Fruit fly (Drosophila melanogaster) whole organism, adult: Measurements from ENCODE around the gene Crag.

ENCODE experiments used
- CG11617 ChIP-seq: fragments of 200-800 bp; sonication (Bioruptor generic); optimal IDR thresholded peaks from 2 replicates; lab custom pipeline; 2017; ENCODE audit warnings: mild to moderate bottlenecking, missing biosample characterization, missing genetic modification reagents, missing genetic modification characterization
- CG12768 ChIP-seq: fragments of 200-800 bp; sonication (Bioruptor generic); optimal IDR thresholded peaks from 2 replicates; lab custom pipeline; 2017; ENCODE audit warnings: missing biosample characterization, missing genetic modification characterization, mild to moderate bottlenecking, moderate library complexity, missing genetic modification reagents
- CG14711 ChIP-seq: fragments of 200-800 bp; sonication (Bioruptor generic); optimal IDR thresholded peaks from 2 replicates; lab custom pipeline; 2018; ENCODE audit warnings: missing biosample characterization, mild to moderate bottlenecking, missing genetic modification characterization, moderate library complexity
- CG1620 ChIP-seq: fragments of 200-800 bp; sonication (Bioruptor generic); optimal IDR thresholded peaks from 2 replicates; lab custom pipeline; 2016; ENCODE audit warnings: missing biosample characterization, missing genetic modification characterization
- CG33017 ChIP-seq: fragments of 200-800 bp; sonication (Bioruptor generic); optimal IDR thresholded peaks from 2 replicates; lab custom pipeline; 2018; ENCODE audit warnings: missing biosample characterization, mild to moderate bottlenecking, missing genetic modification characterization, moderate library complexity
- CG5204 ChIP-seq: fragments of 200-800 bp; sonication (Bioruptor generic); optimal IDR thresholded peaks from 2 replicates; lab custom pipeline; 2016; ENCODE audit warnings: missing biosample characterization, missing genetic modification characterization
- CG7045 ChIP-seq: fragments of 200-800 bp; sonication (Bioruptor generic); optimal IDR thresholded peaks from 2 replicates; lab custom pipeline; 2017; ENCODE audit warnings: missing biosample characterization, mild to moderate bottlenecking, missing genetic modification characterization
- CG7101 ChIP-seq: fragments of 200-800 bp; sonication (Bioruptor generic); optimal IDR thresholded peaks from 2 replicates; lab custom pipeline; 2018; ENCODE audit warnings: missing biosample characterization, mild to moderate bottlenecking, missing genetic modification characterization, moderate library complexity
- Clk ChIP-seq: fragments of 200-800 bp; sonication (Bioruptor generic); optimal IDR thresholded peaks from 2 replicates; lab custom pipeline; 2017; ENCODE audit warnings: missing biosample characterization, missing genetic modification characterization
- Crg-1 ChIP-seq: fragments of 200-800 bp; sonication (Bioruptor generic); optimal IDR thresholded peaks from 2 replicates; lab custom pipeline; 2016; ENCODE audit warnings: missing biosample characterization, missing genetic modification characterization
- Hr96 ChIP-seq: fragments of 200-800 bp; sonication (Bioruptor generic); optimal IDR thresholded peaks from 2 replicates; lab custom pipeline; 2016; ENCODE audit warnings: missing biosample characterization, missing genetic modification characterization
- Mnt ChIP-seq: fragments of 200-800 bp; sonication (Bioruptor generic); optimal IDR thresholded peaks from 2 replicates; lab custom pipeline; 2016; ENCODE audit warnings: missing biosample characterization, mild to moderate bottlenecking, missing genetic modification characterization
- bab1 ChIP-seq: fragments of 200-800 bp; sonication (Bioruptor generic); optimal IDR thresholded peaks from 3 replicates; lab custom pipeline; 2019; ENCODE audit warnings: missing biosample characterization, mild to moderate bottlenecking, missing genetic modification characterization, moderate library complexity
- cic ChIP-seq: fragments of 200-800 bp; sonication (Bioruptor generic); optimal IDR thresholded peaks from 2 replicates; lab custom pipeline; 2017; ENCODE audit warnings: missing biosample characterization, mild to moderate bottlenecking, missing genetic modification characterization, moderate library complexity
- cnc ChIP-seq, 2 experiments: fragments of >200 bp; optimal IDR thresholded peaks; 2 replicates each; lab custom pipeline; 2017
- kay ChIP-seq: fragments of 200-800 bp; sonication (Bioruptor generic); peaks from one replicate; lab custom pipeline; 2016; ENCODE audit warnings: missing biosample characterization, missing genetic modification characterization, borderline replicate concordance
- ovo ChIP-seq: fragments of 200-800 bp; sonication (Bioruptor generic); optimal IDR thresholded peaks from 2 replicates; lab custom pipeline; 2016; ENCODE audit warnings: missing biosample characterization, missing genetic modification characterization
- pad ChIP-seq: fragments of 200-800 bp; sonication (Bioruptor generic); optimal IDR thresholded peaks from 3 replicates; lab custom pipeline; 2017; ENCODE audit warnings: missing biosample characterization, missing genetic modification characterization, mild to moderate bottlenecking, moderate library complexity, missing genetic modification reagents
- tj ChIP-seq: fragments of 200-800 bp; sonication (Bioruptor generic); optimal IDR thresholded peaks from 3 replicates; lab custom pipeline; 2017; ENCODE audit warnings: missing biosample characterization, mild to moderate bottlenecking, missing genetic modification characterization, moderate library complexity
- toe ChIP-seq: fragments of 200-800 bp; sonication (Bioruptor generic); optimal IDR thresholded peaks from 2 replicates; lab custom pipeline; 2016; ENCODE audit warnings: missing biosample characterization, missing genetic modification characterization

Crag gene

dm6 chrX:8591685-8592127, at the start of gene Crag, which contains the start of gene CG12659:
Gene Crag, plus strand, starts transcription at chrX:8592031.
Gene CG12659, minus strand, starts transcription at chrX:8591729.
- TF ChIP-seq tj (GFP tag; lab: Kevin White, UChicago) = no peak
- TF ChIP-seq Hr96 (GFP tag; lab: Kevin White, UChicago) = no peak
- TF ChIP-seq toe = peak; percentile 60
- TF ChIP-seq CG12768 (GFP tag; lab: Kevin White, UChicago) = no peak
- TF ChIP-seq CG11617 = no peak
- TF ChIP-seq kay (GFP tag; lab: Kevin White, UChicago) = no peak
- TF ChIP-seq CG5204 = peak; percentile 54
- peak; percentile 19 for TF ChIP-seq Crg-1 (GFP tag; lab: Kevin White, UChicago)
- TF ChIP-seq bab1 (GFP tag; lab: Kevin White, UChicago) = peak; percentile 9
- TF ChIP-seq ovo (GFP tag; lab: Kevin White, UChicago) = peak; percentile 20
- TF ChIP-seq Mnt (GFP tag; lab: Kevin White, UChicago) = peak; percentile 46
- TF ChIP-seq CG7045 = no peak
- TF ChIP-seq CG1620 (GFP tag; lab: Kevin White, UChicago) = peak; percentile 10

- TF ChIP-seq CG1620 (GFP tag; lab: Kevin White, UChicago) = no peak
- no peak for TF ChIP-seq Hr96 (GFP tag; lab: Kevin White, UChicago)
- TF ChIP-seq toe = no peak
- TF ChIP-seq CG11617 = no peak
- no peak for TF ChIP-seq kay (GFP tag; lab: Kevin White, UChicago)
- no peak for TF ChIP-seq Crg-1 (GFP tag; lab: Kevin White, UChicago)
- TF ChIP-seq bab1 (GFP tag; lab: Kevin White, UChicago) = no peak
- no peak for TF ChIP-seq pad (GFP tag; lab: Kevin White, UChicago)
- TF ChIP-seq CG5204 = no peak
- TF ChIP-seq Mnt (GFP tag; lab: Kevin White, UChicago) = no peak
- TF ChIP-seq Clk (GFP tag; lab: Kevin White, UChicago) = no peak
- TF ChIP-seq cic (GFP tag; lab: Kevin White, UChicago) = no peak
- no peak for TF ChIP-seq tj (GFP tag; lab: Kevin White, UChicago)
These were observed 49.1 kb upstream of the Crag start for dm6 chrX:8542728-8543127.

dm6 chrX:8554303-8554702, 37.5 kb upstream of the Crag start:
- TF ChIP-seq CG11617 (no peak), pad (GFP tag; lab: Kevin White, UChicago) (no peak), toe (no peak)

- TF ChIP-seq Hr96 (GFP tag; lab: Kevin White, UChicago) = no peak
- TF ChIP-seq pad (GFP tag; lab: Kevin White, UChicago) = peak; percentile 68
- TF ChIP-seq Crg-1 (GFP tag; lab: Kevin White, UChicago) = peak; percentile 79
- peak; percentile 59 for TF ChIP-seq tj (GFP tag; lab: Kevin White, UChicago)
- TF ChIP-seq bab1 (GFP tag; lab: Kevin White, UChicago) = peak; percentile 88
- peak; percentile 75 for TF ChIP-seq CG11617
- TF ChIP-seq cic (GFP tag; lab: Kevin White, UChicago) = peak; percentile 20
- peak; percentile 74 for TF ChIP-seq ovo (GFP tag; lab: Kevin White, UChicago)
- peak; percentile 6 for TF ChIP-seq Clk (GFP tag; lab: Kevin White, UChicago)
- peak; percentile 28 for TF ChIP-seq CG7045
- peak; percentile 82 for TF ChIP-seq CG7101 (tag; lab: Kevin White, UChicago)
- peak; percentile 37 for TF ChIP-seq CG33017
- TF ChIP-seq Mnt (GFP tag; lab: Kevin White, UChicago) = peak; percentile 90
- TF ChIP-seq CG1620 (GFP tag; lab: Kevin White, UChicago) = peak; percentile 80
- TF ChIP-seq CG5204 = no peak
- no peak for TF ChIP-seq toe
- peak; percentile 77 for TF ChIP-seq CG14711 (tag; lab: Kevin White, UChicago)
- TF ChIP-seq CG12768 (GFP tag; lab: Kevin White, UChicago) = peak; percentile 52
- peak; percentile 55 for TF ChIP-seq kay (GFP tag; lab: Kevin White, UChicago)
- TF ChIP-seq cnc (optimal IDR thresholded peaks at IDR 0.05; lab: Kevin White, UChicago) = no peak
These were observed 33.1 kb upstream of the Crag start, which contains the start of gene IntS4 for dm6 chrX:8558762-8559172. Gene IntS4, minus strand, starts transcription at chrX:8558781.

- TF ChIP-seq bab1 (GFP tag; lab: Kevin White, UChicago) (peak; percentile 26), CG7101 (tag; lab: Kevin White, UChicago) (peak; percentile 17), kay (GFP tag; lab: Kevin White, UChicago) (peak; percentile 94), pad (GFP tag; lab: Kevin White, UChicago) (no peak), toe (peak; percentile 50), Mnt (GFP tag; lab: Kevin White, UChicago) (peak; percentile 86), cic (GFP tag; lab: Kevin White, UChicago) (no peak), CG5204 (peak; percentile 47), CG1620 (GFP tag; lab: Kevin White, UChicago) (peak; percentile 72), CG14711 (tag; lab: Kevin White, UChicago) (peak; percentile 23), ovo (GFP tag; lab: Kevin White, UChicago) (no peak), Crg-1 (GFP tag; lab: Kevin White, UChicago) (peak; percentile 10)
These were observed 31.5 kb upstream of the Crag start, which contains the start of the genes CG12112 and Trf4-1 for dm6 chrX:8560087-8560999. Gene CG12112, minus strand, starts transcription at chrX:8560192. Gene Trf4-1, plus strand, starts transcription at chrX:8560322.
